Worm (Caenorhabditis elegans): ENCODE data around the gene F07B7.12.
"Not testable (repeated sequence)": the region's sequence is repeated elsewhere in the genome, so short reads cannot be mapped to it uniquely, and the experiment has no call there.

ce11 chrV:8819855-8820254 lies 42.0 kb downstream of the F07B7.12 start, which contains the start of gene rpm-1:
- not testable (repeated sequence) for TF ChIP-seq nhr-90 (tag; optimal IDR thresholded peaks at IDR 0.05; ENCODE audit: poor library complexity); ceh-82 (tag; optimal IDR thresholded peaks at IDR 0.05); nhr-77 (tag; optimal IDR thresholded peaks at IDR 0.05); aly-2 (tag; optimal IDR thresholded peaks at IDR 0.05); alr-1 (tag; optimal IDR thresholded peaks at IDR 0.05; ENCODE audit: borderline replicate concordance); ama-1 (optimal IDR thresholded peaks at IDR 0.05); ztf-11 (tag; optimal IDR thresholded peaks at IDR 0.05); efl-3 (GFP tag; optimal IDR thresholded peaks at IDR 0.05); mep-1 (tag; optimal IDR thresholded peaks at IDR 0.05); ztf-4 (tag; optimal IDR thresholded peaks at IDR 0.05); lin-13 (GFP tag; optimal IDR thresholded peaks at IDR 0.05); lin-39 (tag; optimal IDR thresholded peaks at IDR 0.05); unc-62 (GFP tag; optimal IDR thresholded peaks at IDR 0.05)
